Fruit fly (Drosophila melanogaster): ENCODE results near the gene Gapvd1.

Gene Gapvd1

dm6 chrX:11325175-11325768, at the start of gene Gapvd1:
Gapvd1 (plus strand) TSS chrX:11325385.
- TF ChIP-seq Med (GFP tag) (peak; percentile 79), nerfin-2 (GFP tag; IDR thresholded peaks at IDR 0.05; ENCODE audit: partially characterized antibody) (peak; percentile 80), CG8290 (GFP tag; optimal IDR thresholded peaks at IDR 0.05) (no peak), CG8290 (tag; optimal IDR thresholded peaks at IDR 0.05) (peak in 1 of 2 experiments; percentile 46), Rfx (GFP tag; IDR thresholded peaks at IDR 0.05) (peak; percentile 46), CG13287 (GFP tag; IDR thresholded peaks at IDR 0.05; ENCODE audit: partially characterized antibody) (peak; percentile 85), CHES-1-like (GFP tag; optimal IDR thresholded peaks at IDR 0.05) (peak; percentile 39), Hmr (GFP tag; optimal IDR thresholded peaks at IDR 0.05) (peak; percentile 6), HLH54F (GFP tag; optimal IDR thresholded peaks at IDR 0.05) (peak; percentile 30), amos (GFP tag; IDR thresholded peaks at IDR 0.05; ENCODE audit: partially characterized antibody) (peak; percentile 90), CG17328 (GFP tag; IDR thresholded peaks at IDR 0.05) (0 out of 2 replicates have a peak, but pooled peaks have one; percentile 14), ci (GFP tag; IDR thresholded peaks at IDR 0.05) (peak; percentile 11; the same call in 1 of the 3 replicates), CG4617 (GFP tag; optimal IDR thresholded peaks at IDR 0.05; ENCODE audit: borderline replicate concordance) (peak; percentile 60), CG17186 (GFP tag; optimal IDR thresholded peaks at IDR 0.05) (peak; percentile 72), CG9797 (GFP tag; optimal IDR thresholded peaks at IDR 0.05) (peak; percentile 28), Nf-YA (GFP tag; IDR thresholded peaks at IDR 0.05) (no peak), ems (GFP tag; optimal IDR thresholded peaks at IDR 0.05) (peak; percentile 3), CG17829 (tag; optimal IDR thresholded peaks at IDR 0.05) (peak; percentile 12), Neu2 (GFP tag; optimal IDR thresholded peaks at IDR 0.05; ENCODE audit: borderline replicate concordance) (no peak), CG4424 (GFP tag; optimal IDR thresholded peaks at IDR 0.05) (peak; percentile 10), CG8281 (tag; optimal IDR thresholded peaks at IDR 0.05) (no peak), sqz (GFP tag; optimal IDR thresholded peaks at IDR 0.05) (peak; percentile 16), Ets65A (GFP tag) (peak; percentile 43), CG13624 (GFP tag; optimal IDR thresholded peaks at IDR 0.05) (peak; percentile 36), CG10959 (GFP tag; IDR thresholded peaks at IDR 0.05) (no peak), zfh2 (GFP tag; optimal IDR thresholded peaks at IDR 0.05) (peak; percentile 8), mam (GFP tag; optimal IDR thresholded peaks at IDR 0.05) (peak; percentile 16), tna (GFP tag; IDR thresholded peaks at IDR 0.05; ENCODE audit: partially characterized antibody) (peak; percentile 80), D19B (GFP tag; optimal IDR thresholded peaks at IDR 0.05) (no peak), CG14667 (GFP tag; IDR thresholded peaks at IDR 0.05) (no peak), CG10209 (GFP tag; optimal IDR thresholded peaks at IDR 0.05) (no peak), Scr (GFP tag; IDR thresholded peaks at IDR 0.05; ENCODE audit: partially characterized antibody) (peak; percentile 86), CG8388 (GFP tag; optimal IDR thresholded peaks at IDR 0.05) (no peak), Ets97D (GFP tag; optimal IDR thresholded peaks at IDR 0.05) (peak; percentile 28), CG2712 (tag; optimal IDR thresholded peaks at IDR 0.05) (peak; percentile 9), CG11085 (GFP tag; IDR thresholded peaks at IDR 0.05) (no peak), CG12391 (tag; optimal IDR thresholded peaks at IDR 0.05) (peak; percentile 9), CG7786 (GFP tag; optimal IDR thresholded peaks at IDR 0.05) (no peak), hb (GFP tag; IDR thresholded peaks at IDR 0.05; ENCODE audit: partially characterized antibody) (peak; percentile 71), CG6854 (GFP tag; optimal IDR thresholded peaks at IDR 0.05) (no peak), Meics (GFP tag; optimal IDR thresholded peaks at IDR 0.05) (no peak), sug (tag; optimal IDR thresholded peaks at IDR 0.05) (peak; percentile 3), CG32532 (GFP tag; IDR thresholded peaks at IDR 0.05) (peak; percentile 44), HmgZ (tag; optimal IDR thresholded peaks at IDR 0.05) (peak; percentile 43), B-H1 (GFP tag; IDR thresholded peaks at IDR 0.05) (no peak), chinmo (GFP tag; IDR thresholded peaks at IDR 0.05; ENCODE audit: partially characterized antibody) (peak; percentile 77; the same call in 2 of the 4 replicates), CG17568 (GFP tag; optimal IDR thresholded peaks at IDR 0.05) (peak; percentile 26), CG3163 (GFP tag; optimal IDR thresholded peaks at IDR 0.05) (peak; percentile 2), cwo (GFP tag; optimal IDR thresholded peaks at IDR 0.05) (no peak), sob (GFP tag; IDR thresholded peaks at IDR 0.05) (peak; percentile 35; the same call in 1 of the 2 replicates)

Measured in whole organism, embryonic.